Fruit fly (Drosophila melanogaster): ENCODE data around the gene CG7692.
A peak's percentile ranks its signal among the peaks of the same experiment; 100 is the strongest.

CG7692 gene

DNA sequence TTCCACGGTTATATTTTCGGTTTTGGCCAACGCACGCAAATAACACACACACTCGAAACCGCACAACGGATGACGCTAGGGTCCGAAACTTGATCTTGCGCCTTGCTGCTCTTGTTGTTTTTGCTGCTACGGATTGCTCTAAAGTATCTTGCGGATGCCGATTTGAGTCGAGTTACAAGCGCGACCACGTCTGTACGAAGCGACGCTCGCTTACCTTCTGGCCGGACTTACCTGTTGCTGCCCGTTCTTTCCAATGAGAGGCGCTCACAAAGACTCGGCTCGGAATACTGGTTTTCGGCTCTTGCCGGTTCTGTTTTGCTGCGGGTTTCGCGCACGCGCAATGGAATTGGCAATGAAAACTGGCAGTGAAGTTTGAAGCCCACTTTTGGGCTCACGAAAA, 27.7 kb downstream of the CG7692 start, which contains the start of gene Cad74A (continued):
- TF ChIP-seq mld (GFP tag; IDR thresholded peaks at IDR 0.05; ENCODE audit: partially characterized antibody) (no peak), NFAT (GFP tag; IDR thresholded peaks at IDR 0.05) (no peak), ttk (GFP tag; IDR thresholded peaks at IDR 0.05) (no peak), kni (GFP tag; optimal IDR thresholded peaks at IDR 0.05) (peak; percentile 63), Xbp1 (GFP tag; optimal IDR thresholded peaks at IDR 0.05) (no peak), jumu (GFP tag; optimal IDR thresholded peaks at IDR 0.05) (no peak), Dip3 (GFP tag; optimal IDR thresholded peaks at IDR 0.05) (no peak), bbx (GFP tag; IDR thresholded peaks at IDR 0.05; ENCODE audit: partially characterized antibody) (peak; percentile 30; the same call in 1 of the 2 replicates), ase (GFP tag; IDR thresholded peaks at IDR 0.05) (no peak), tgo (GFP tag; IDR thresholded peaks at IDR 0.05) (no peak), CG33213 (GFP tag; optimal IDR thresholded peaks at IDR 0.05) (no peak), CG6854 (GFP tag; optimal IDR thresholded peaks at IDR 0.05) (no peak), D (optimal IDR thresholded peaks at IDR 0.05) (peak; percentile 44), D (GFP tag; optimal IDR thresholded peaks at IDR 0.05) (no peak), nerfin-1 (tag; optimal IDR thresholded peaks at IDR 0.05) (no peak), CG43689 (GFP tag; IDR thresholded peaks at IDR 0.05) (no peak), tll (GFP tag; optimal IDR thresholded peaks at IDR 0.05) (no peak), CG4820 (GFP tag; optimal IDR thresholded peaks at IDR 0.05) (no peak), CG6689 (GFP tag; IDR thresholded peaks at IDR 0.05) (no peak), al (GFP tag; IDR thresholded peaks at IDR 0.05) (no peak), CG3065 (GFP tag; optimal IDR thresholded peaks at IDR 0.05) (no peak), Dek (tag; optimal IDR thresholded peaks at IDR 0.05) (no peak), CG17385 (GFP tag; optimal IDR thresholded peaks at IDR 0.05) (no peak), wdn (GFP tag; IDR thresholded peaks at IDR 0.05) (no peak), CG2199 (GFP tag; IDR thresholded peaks at IDR 0.05) (no peak), Deaf1 (tag; optimal IDR thresholded peaks at IDR 0.05) (peak; percentile 62), hkb (optimal IDR thresholded peaks at IDR 0.05) (no peak), hkb (GFP tag; IDR thresholded peaks at IDR 0.05) (0 out of 2 replicates have a peak, but pooled peaks have one; percentile 10), Bdp1 (GFP tag; optimal IDR thresholded peaks at IDR 0.05) (no peak), sim (GFP tag; IDR thresholded peaks at IDR 0.05) (0 out of 2 replicates have a peak, but pooled peaks have one; percentile 52), Jarid2 (GFP tag; optimal IDR thresholded peaks at IDR 0.05) (peak; percentile 79), grau (tag; optimal IDR thresholded peaks at IDR 0.05) (no peak), CG4707 (GFP tag; optimal IDR thresholded peaks at IDR 0.05) (no peak), chn (GFP tag; optimal IDR thresholded peaks at IDR 0.05) (no peak), sqz (GFP tag; optimal IDR thresholded peaks at IDR 0.05) (no peak), CG6791 (GFP tag; IDR thresholded peaks at IDR 0.05; ENCODE audit: partially characterized antibody) (no peak), prd (optimal IDR thresholded peaks at IDR 0.05) (no peak), prd (GFP tag; IDR thresholded peaks at IDR 0.05) (no peak), CG17829 (tag; optimal IDR thresholded peaks at IDR 0.05) (peak; percentile 9), bab2 (GFP tag; optimal IDR thresholded peaks at IDR 0.05) (no peak), CG13424 (tag; optimal IDR thresholded peaks at IDR 0.05) (no peak), sd (tag; optimal IDR thresholded peaks at IDR 0.05) (no peak), NC2β (GFP tag; optimal IDR thresholded peaks at IDR 0.05) (no peak), dmrt99B (tag; optimal IDR thresholded peaks at IDR 0.05) (no peak), Bteb2 (GFP tag; optimal IDR thresholded peaks at IDR 0.05) (no peak), CG10654 (GFP tag; optimal IDR thresholded peaks at IDR 0.05) (no peak), Hr3 (GFP tag; optimal IDR thresholded peaks at IDR 0.05) (no peak), CG15269 (tag; optimal IDR thresholded peaks at IDR 0.05) (no peak), CG10543 (GFP tag; optimal IDR thresholded peaks at IDR 0.05) (peak; percentile 15), lbe (GFP tag; optimal IDR thresholded peaks at IDR 0.05) (no peak), Rfx (GFP tag; IDR thresholded peaks at IDR 0.05) (0 out of 2 replicates have a peak, but pooled peaks have one; percentile 19), crol (GFP tag; IDR thresholded peaks at IDR 0.05) (no peak), peb (GFP tag; IDR thresholded peaks at IDR 0.05) (no peak)

Measured in whole organism, embryonic.